Worm (Caenorhabditis elegans) whole organism, L2 larva: ENCODE measurements around the gene ugt-49.

Source experiments
- unc-62 ChIP-seq: fragments of 150-350 bp; optimal IDR thresholded peaks from 2 replicates; lab custom pipeline; 2014; ENCODE audit warnings: missing biosample characterization, missing genetic modification reagents, missing genetic modification characterization
- ztf-11 ChIP-seq: sonication (generic microtip); optimal IDR thresholded peaks from 2 replicates; lab custom pipeline; 2017; ENCODE audit warnings: missing biosample characterization, missing genetic modification characterization

DNA sequence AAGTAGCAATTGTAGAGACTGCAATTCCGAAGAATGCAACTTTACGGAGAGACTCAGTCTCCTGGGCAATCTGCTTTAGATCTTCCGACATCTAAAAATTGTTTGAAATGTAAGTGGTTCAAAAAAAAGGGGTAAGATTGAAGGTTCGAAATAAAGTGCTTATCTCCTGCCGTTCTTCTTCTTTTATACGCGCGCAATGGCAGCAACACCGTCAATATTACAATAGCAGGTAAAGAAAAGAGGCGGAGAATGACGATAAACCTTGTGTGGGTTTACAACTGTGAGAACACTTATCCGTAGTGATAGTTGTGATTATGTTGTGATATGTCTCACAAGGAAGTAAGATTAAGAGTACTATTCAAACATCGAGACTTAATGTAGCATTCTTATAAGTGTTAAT, 49.7 kb downstream of the ugt-49 start, which contains the start of gene col-13:
- TF ChIP-seq unc-62 (GFP tag; lab: Kevin White, UChicago): no peak
- no peak for TF ChIP-seq ztf-11 (tag; lab: Kevin White, UChicago)
